Worm (Caenorhabditis elegans): Measurements from ENCODE around the gene Y55B1AR.4.
A peak's percentile ranks its signal among the peaks of the same experiment; 100 is the strongest.

ce11 chrIII:634618-635017 is 29.3 kb upstream of the Y55B1AR.4 start, which contains the start of gene fem-2:
- no peak for TF ChIP-seq egl-44 (GFP tag; IDR thresholded peaks at IDR 0.05)
- no peak for TF ChIP-seq F22D6.2 (tag; optimal IDR thresholded peaks at IDR 0.05)
- no peak for TF ChIP-seq sptf-2 (GFP tag; optimal IDR thresholded peaks at IDR 0.05)
- TF ChIP-seq nhr-90 (tag; optimal IDR thresholded peaks at IDR 0.05) = no peak
- no peak for TF ChIP-seq snpc-4 (GFP tag; optimal IDR thresholded peaks at IDR 0.05)
- TF ChIP-seq snpc-4 (tag; optimal IDR thresholded peaks at IDR 0.05) = no peak
- peak; percentile 28; the same call in 1 of the 2 replicates for TF ChIP-seq D2030.7 (GFP tag; IDR thresholded peaks at IDR 0.05)
- no peak for TF ChIP-seq nhr-80 (tag; optimal IDR thresholded peaks at IDR 0.05)
- no peak for TF ChIP-seq aptf-3 (GFP tag; IDR thresholded peaks at IDR 0.05)
- TF ChIP-seq rcor-1 (GFP tag; IDR thresholded peaks at IDR 0.05) = no peak
- TF ChIP-seq ama-1 (optimal IDR thresholded peaks at IDR 0.05) = no peak
- TF ChIP-seq ama-1 (GFP tag; optimal IDR thresholded peaks at IDR 0.05) = no peak
- TF ChIP-seq cebp-1 (GFP tag; IDR thresholded peaks at IDR 0.05) = no peak
- peak; percentile 26 for TF ChIP-seq cebp-1 (tag; optimal IDR thresholded peaks at IDR 0.05)
- no peak for TF ChIP-seq him-1 (tag; optimal IDR thresholded peaks at IDR 0.05)
- TF ChIP-seq pha-4 (tag; optimal IDR thresholded peaks at IDR 0.05) = no peak
- no peak for TF ChIP-seq zfh-2 (GFP tag; conservative IDR thresholded peaks at IDR 0.05)
